Fruit fly (Drosophila melanogaster) whole organism, embryonic: ENCODE results near the gene Ripalpha.

Experiments
- CG10321 ChIP-seq: fragments of 200-800 bp; sonication (Bioruptor generic); IDR thresholded peaks from 2 replicates; pipeline ENCODE4 v1.3.6; 2022; ENCODE audit warnings: missing biosample characterization, missing genetic modification characterization
- CG17612 ChIP-seq: fragments of 200-800 bp; sonication (Bioruptor generic); IDR thresholded peaks from 2 replicates; pipeline ENCODE4 v1.3.6; 2022; ENCODE audit warnings: missing biosample characterization, missing genetic modification characterization
- CG8290 ChIP-seq, 3 experiments: fragments of 200-800 bp; sonication (Bioruptor generic); optimal IDR thresholded peaks; 2 replicates each; lab custom pipeline; 2016 to 2019; ENCODE audit warnings: missing biosample characterization in 3 of 3, missing genetic modification characterization in 3 of 3, mild to moderate bottlenecking in 2 of 3, moderate library complexity in 1 of 3
- sna ChIP-seq: fragments of 200-800 bp; sonication (Bioruptor generic); IDR thresholded peaks from 2 replicates; pipeline ENCODE4 v1.3.6; 2022; ENCODE audit warnings: missing biosample characterization, missing genetic modification characterization; ENCODE audit not compliant: partially characterized antibody

Ripalpha gene

dm6 chr2L:10154395-10154794 lies 46.4 kb downstream of the Ripalpha start:
- TF ChIP-seq CG8290 (GFP tag; optimal IDR thresholded peaks at IDR 0.05; lab: Kevin White, UChicago) (peak; percentile 74), CG8290 (tag; optimal IDR thresholded peaks at IDR 0.05; lab: Kevin White, UChicago) (peak in 1 of 2 experiments; percentile 85), sna (GFP tag; lab: Robert Waterston, UW) (no peak), CG10321 (GFP tag; lab: Robert Waterston, UW) (no peak), CG17612 (GFP tag; lab: Robert Waterston, UW) (peak; percentile 87)
- TF ChIP-seq, all 482 proteins: peak for 2
